Worm (Caenorhabditis elegans) whole organism, L2 larva: Measurements from ENCODE around the gene F29B9.8.

ENCODE experiments used
- R02D3.7 ChIP-seq: fragments of 150-350 bp; optimal IDR thresholded peaks from 2 replicates; lab custom pipeline; 2014; ENCODE audit warnings: missing biosample characterization, missing genetic modification characterization
- ZK546.5 ChIP-seq: sonication (generic microtip); optimal IDR thresholded peaks from 2 replicates; lab custom pipeline; 2017; ENCODE audit warnings: missing biosample characterization, missing genetic modification characterization
- alr-1 ChIP-seq: fragments of 150-350 bp; optimal IDR thresholded peaks from 2 replicates; lab custom pipeline; 2014; ENCODE audit warnings: missing biosample characterization, missing genetic modification characterization
- ama-1 ChIP-seq: fragments of 150-350 bp; optimal IDR thresholded peaks from 2 replicates; lab custom pipeline; 2018; ENCODE audit warnings: inconsistent platforms
- ceh-82 ChIP-seq: fragments of 150-350 bp; optimal IDR thresholded peaks from 2 replicates; lab custom pipeline; 2014; ENCODE audit warnings: missing biosample characterization, missing genetic modification characterization
- egl-27 ChIP-seq: sonication (generic microtip); optimal IDR thresholded peaks from 3 replicates; lab custom pipeline; 2017; ENCODE audit warnings: missing biosample characterization, missing genetic modification reagents, missing genetic modification characterization
- lin-11 ChIP-seq: fragments of 150-350 bp; sonication (generic microtip); optimal IDR thresholded peaks from 2 replicates; lab custom pipeline; 2014; ENCODE audit warnings: missing biosample characterization, missing genetic modification characterization, inconsistent platforms, mixed read lengths
- lsy-2 ChIP-seq, 2 experiments: fragments of 150-350 bp in 1 of 2; sonication (generic microtip) in 1 of 2; optimal IDR thresholded peaks; 2 replicates each; lab custom pipeline; 2014 to 2017; ENCODE audit warnings: missing biosample characterization in 2 of 2, missing genetic modification characterization in 2 of 2
- nhr-11 ChIP-seq: fragments of 150-350 bp; optimal IDR thresholded peaks from 2 replicates; lab custom pipeline; 2014; ENCODE audit warnings: missing biosample characterization, missing genetic modification characterization
- nhr-23 ChIP-seq: fragments of 150-350 bp; optimal IDR thresholded peaks from 2 replicates; lab custom pipeline; 2014; ENCODE audit warnings: missing biosample characterization, missing genetic modification reagents, missing genetic modification characterization
- nhr-237 ChIP-seq: fragments of 150-350 bp; optimal IDR thresholded peaks from 2 replicates; lab custom pipeline; 2014; ENCODE audit warnings: missing biosample characterization, missing genetic modification characterization
- zag-1 ChIP-seq: fragments of 150-350 bp; optimal IDR thresholded peaks from 2 replicates; lab custom pipeline; 2014; ENCODE audit warnings: missing biosample characterization, missing genetic modification characterization
- ztf-1 ChIP-seq: fragments of 200-800 bp; sonication (Bioruptor generic); conservative IDR thresholded peaks from 2 replicates; pipeline ENCODE4 v1.3.6; 2022; ENCODE audit warnings: missing genetic modification characterization, missing compliant biosample characterization
- ztf-11 ChIP-seq: sonication (generic microtip); optimal IDR thresholded peaks from 2 replicates; lab custom pipeline; 2017; ENCODE audit warnings: missing biosample characterization, missing genetic modification characterization

- TF ChIP-seq ztf-11 (no peak), zag-1 (tag; lab: Kevin White, UChicago) (no peak), R02D3.7 (tag; lab: Kevin White, UChicago) (no peak), alr-1 (no peak), ZK546.5 (no peak), nhr-237 (tag; lab: Kevin White, UChicago) (no peak), egl-27 (no peak), nhr-11 (tag; lab: Kevin White, UChicago) (no peak), lin-11 (no peak), lsy-2 (tag; optimal IDR thresholded peaks at IDR 0.05; lab: Kevin White, UChicago) (no peak), ama-1 (lab: Kevin White, UChicago) (no peak), nhr-23 (tag; lab: Kevin White, UChicago) (no peak), ceh-82 (no peak), ztf-1 (GFP tag; lab: Robert Waterston, UW) (no peak)
Observed at ce11 chrIV:4678718-4679117, 31.2 kb downstream of the F29B9.8 start, which contains the start of gene kin-36.
